Fruit fly (Drosophila melanogaster) whole organism, embryonic: ENCODE data around the gene Ns4.
A peak's percentile ranks its signal among the peaks of the same experiment; 100 is the strongest.

Experiments used
- CG10209 ChIP-seq: fragments of 200-800 bp; sonication (Bioruptor generic); optimal IDR thresholded peaks from 3 replicates; lab custom pipeline; 2017; ENCODE audit warnings: missing biosample characterization, mild to moderate bottlenecking, missing genetic modification characterization, missing genetic modification reagents
- CG11560 ChIP-seq: fragments of 200-800 bp; sonication (Bioruptor generic); IDR thresholded peaks from 3 replicates; pipeline ENCODE4 v1.3.6; 2022; ENCODE audit warnings: missing biosample characterization, missing genetic modification characterization
- CG12219 ChIP-seq: fragments of 200-800 bp; sonication (Bioruptor generic); optimal IDR thresholded peaks from 3 replicates; lab custom pipeline; 2018; ENCODE audit warnings: missing biosample characterization, mild to moderate bottlenecking, missing genetic modification characterization
- CG13894 ChIP-seq: fragments of 200-800 bp; sonication (Bioruptor generic); optimal IDR thresholded peaks from 3 replicates; lab custom pipeline; 2018; ENCODE audit warnings: missing biosample characterization, mild to moderate bottlenecking, missing genetic modification characterization, moderate library complexity
- CG15269 ChIP-seq: fragments of 200-800 bp; sonication (Bioruptor generic); optimal IDR thresholded peaks from 2 replicates; lab custom pipeline; 2018; ENCODE audit warnings: missing biosample characterization, mild to moderate bottlenecking, missing genetic modification characterization, moderate library complexity
- CG15479 ChIP-seq: fragments of 200-800 bp; sonication (Bioruptor generic); optimal IDR thresholded peaks from 3 replicates; lab custom pipeline; 2019; ENCODE audit warnings: missing biosample characterization, mild to moderate bottlenecking, missing genetic modification characterization, moderate library complexity
- CG16813 ChIP-seq: fragments of 200-800 bp; sonication (Bioruptor generic); IDR thresholded peaks from 3 replicates; pipeline ENCODE4 v1.3.6; 2022; ENCODE audit warnings: missing biosample characterization, missing genetic modification characterization; ENCODE audit not compliant: partially characterized antibody
- CG17385 ChIP-seq: fragments of 200-800 bp; sonication (Bioruptor generic); optimal IDR thresholded peaks from 3 replicates; lab custom pipeline; 2018; ENCODE audit warnings: missing biosample characterization, mild to moderate bottlenecking, missing genetic modification characterization
- CG17802 ChIP-seq: fragments of 200-800 bp; sonication (Bioruptor generic); optimal IDR thresholded peaks from 2 replicates; lab custom pipeline; 2018; ENCODE audit warnings: missing biosample characterization, mild to moderate bottlenecking, missing genetic modification characterization, moderate library complexity
- CG4730 ChIP-seq: fragments of 200-800 bp; sonication (Bioruptor generic); IDR thresholded peaks from 2 replicates; pipeline ENCODE4 v1.3.6; 2022; ENCODE audit warnings: missing biosample characterization, missing genetic modification characterization
- CG4820 ChIP-seq: fragments of 200-800 bp; sonication (Bioruptor generic); optimal IDR thresholded peaks from 3 replicates; lab custom pipeline; 2016; ENCODE audit warnings: missing biosample characterization, missing genetic modification characterization
- CG5245 ChIP-seq: fragments of 200-800 bp; sonication (Bioruptor generic); optimal IDR thresholded peaks from 3 replicates; lab custom pipeline; 2016; ENCODE audit warnings: missing biosample characterization, missing genetic modification characterization
- CG6654 ChIP-seq: fragments of 200-800 bp; sonication (Bioruptor generic); optimal IDR thresholded peaks from 2 replicates; lab custom pipeline; 2017; ENCODE audit warnings: missing biosample characterization, mild to moderate bottlenecking, missing genetic modification characterization
- CG8290 ChIP-seq, 3 experiments: fragments of 200-800 bp; sonication (Bioruptor generic); optimal IDR thresholded peaks; 2 replicates each; lab custom pipeline; 2016 to 2019; ENCODE audit warnings: missing biosample characterization in 3 of 3, missing genetic modification characterization in 3 of 3, mild to moderate bottlenecking in 2 of 3, moderate library complexity in 1 of 3
- CG9797 ChIP-seq: fragments of 200-800 bp; sonication (Bioruptor generic); optimal IDR thresholded peaks from 3 replicates; lab custom pipeline; 2018; ENCODE audit warnings: missing biosample characterization, mild to moderate bottlenecking, missing genetic modification characterization
- D19B ChIP-seq: fragments of 200-800 bp; sonication (Bioruptor generic); optimal IDR thresholded peaks from 2 replicates; lab custom pipeline; 2017; ENCODE audit warnings: missing biosample characterization, mild to moderate bottlenecking, missing genetic modification characterization
- Dad ChIP-seq: fragments of 200-800 bp; sonication (Bioruptor generic); optimal IDR thresholded peaks from 3 replicates; lab custom pipeline; 2016; ENCODE audit warnings: missing biosample characterization, missing genetic modification characterization
- Eip74EF ChIP-seq, 2 experiments: fragments of 200-800 bp in 1 of 2; fragments of >200 bp in 1 of 2; sonication (Bioruptor generic) in 1 of 2; optimal IDR thresholded peaks; 2 replicates each; lab custom pipeline; 2017 to 2019; ENCODE audit warnings: missing biosample characterization in 2 of 2, missing genetic modification characterization in 2 of 2, mild to moderate bottlenecking in 1 of 2, moderate library complexity in 1 of 2
- Elba2 ChIP-seq: fragments of 200-800 bp; sonication (Bioruptor generic); optimal IDR thresholded peaks from 3 replicates; lab custom pipeline; 2016; ENCODE audit warnings: missing biosample characterization, missing genetic modification characterization
- H2.0 ChIP-seq: fragments of 200-800 bp; sonication (Bioruptor generic); IDR thresholded peaks from 2 replicates; pipeline ENCODE4 v1.3.6; 2022; ENCODE audit warnings: missing biosample characterization, missing genetic modification characterization
- HLH3B ChIP-seq: fragments of 200-800 bp; sonication (Bioruptor generic); IDR thresholded peaks from 2 replicates; pipeline ENCODE4 v1.3.6; 2022; ENCODE audit warnings: missing biosample characterization, missing genetic modification characterization
- HmgD ChIP-seq: fragments of 200-800 bp; sonication (Bioruptor generic); optimal IDR thresholded peaks from 3 replicates; lab custom pipeline; 2016; ENCODE audit warnings: missing biosample characterization, missing genetic modification characterization
- aop ChIP-seq: fragments of 200-800 bp; sonication (Bioruptor generic); IDR thresholded peaks from 2 replicates; pipeline ENCODE4 v1.3.6; 2022; ENCODE audit warnings: missing biosample characterization, missing genetic modification characterization
- bbx ChIP-seq: fragments of 200-800 bp; sonication (Bioruptor generic); IDR thresholded peaks from 2 replicates; pipeline ENCODE4 v1.3.6; 2022; ENCODE audit warnings: missing biosample characterization, missing genetic modification characterization; ENCODE audit not compliant: partially characterized antibody
- croc ChIP-seq: fragments of 200-800 bp; sonication (Bioruptor generic); conservative IDR thresholded peaks from 3 replicates; pipeline ENCODE4 v1.3.6; 2022; ENCODE audit warnings: missing biosample characterization, missing genetic modification characterization
- cwo ChIP-seq: fragments of 200-800 bp; sonication (Bioruptor generic); optimal IDR thresholded peaks from 3 replicates; lab custom pipeline; 2017; ENCODE audit warnings: missing biosample characterization, missing genetic modification characterization, mild to moderate bottlenecking, moderate library complexity, missing genetic modification reagents
- dmrt99B ChIP-seq: fragments of 200-800 bp; sonication (Bioruptor generic); optimal IDR thresholded peaks from 2 replicates; lab custom pipeline; 2018; ENCODE audit warnings: missing biosample characterization, mild to moderate bottlenecking, missing genetic modification characterization, moderate library complexity
- ems ChIP-seq: fragments of 200-800 bp; sonication (Bioruptor generic); optimal IDR thresholded peaks from 3 replicates; lab custom pipeline; 2016; ENCODE audit warnings: missing biosample characterization, missing genetic modification characterization
- esg ChIP-seq: fragments of 200-800 bp; sonication (Bioruptor generic); conservative IDR thresholded peaks from 2 replicates; pipeline ENCODE4 v1.3.6; 2022; ENCODE audit warnings: missing biosample characterization, missing genetic modification characterization
- fd3F ChIP-seq: fragments of 200-800 bp; sonication (Bioruptor generic); optimal IDR thresholded peaks from 2 replicates; lab custom pipeline; 2018; ENCODE audit warnings: missing biosample characterization, mild to moderate bottlenecking, missing genetic modification characterization, moderate library complexity
- gcm2 ChIP-seq: fragments of 200-800 bp; sonication (Bioruptor generic); optimal IDR thresholded peaks from 2 replicates; lab custom pipeline; 2016; ENCODE audit warnings: missing biosample characterization, missing genetic modification characterization
- h ChIP-seq: fragments of >200 bp; optimal IDR thresholded peaks from 2 replicates; lab custom pipeline; 2017
- ind ChIP-seq: fragments of 200-800 bp; sonication (Bioruptor generic); optimal IDR thresholded peaks from 3 replicates; lab custom pipeline; 2016; ENCODE audit warnings: missing biosample characterization, missing genetic modification characterization
- lbe ChIP-seq: fragments of 200-800 bp; sonication (Bioruptor generic); optimal IDR thresholded peaks from 2 replicates; lab custom pipeline; 2016; ENCODE audit warnings: missing biosample characterization, mild to moderate bottlenecking, missing genetic modification characterization
- peb ChIP-seq: fragments of 200-800 bp; sonication (Bioruptor generic); IDR thresholded peaks from 2 replicates; pipeline ENCODE4 v1.3.6; 2022; ENCODE audit warnings: missing biosample characterization, missing genetic modification characterization
- pho ChIP-seq: fragments of 200-800 bp; sonication (Bioruptor generic); optimal IDR thresholded peaks from 2 replicates; lab custom pipeline; 2016; ENCODE audit warnings: missing biosample characterization, missing genetic modification characterization
- prd ChIP-seq, 3 experiments: fragments of >200 bp in 2 of 3; fragments of 200-800 bp in 1 of 3; sonication (Bioruptor generic) in 1 of 3; optimal IDR thresholded peaks in 2 of 3; IDR thresholded peaks in 1 of 3; 2 replicates in 2 of 3; 3 replicates in 1 of 3; pipeline versions ENCODE4 v1.3.6 to Lab custom; 2017 to 2022; ENCODE audit warnings: missing biosample characterization in 1 of 3, missing genetic modification characterization in 1 of 3
- row ChIP-seq: fragments of 200-800 bp; sonication (Bioruptor generic); IDR thresholded peaks from 3 replicates; pipeline ENCODE4 v1.3.6; 2022; ENCODE audit warnings: missing biosample characterization, missing genetic modification characterization
- sd ChIP-seq: fragments of 200-800 bp; sonication (Bioruptor generic); optimal IDR thresholded peaks from 3 replicates; lab custom pipeline; 2018; ENCODE audit warnings: missing biosample characterization, mild to moderate bottlenecking, missing genetic modification characterization, moderate library complexity
- sens ChIP-seq: fragments of 200-800 bp; sonication (Bioruptor generic); peaks from one replicate; lab custom pipeline; 2016; ENCODE audit warnings: missing biosample characterization, missing genetic modification characterization
- sna ChIP-seq: fragments of 200-800 bp; sonication (Bioruptor generic); IDR thresholded peaks from 2 replicates; pipeline ENCODE4 v1.3.6; 2022; ENCODE audit warnings: missing biosample characterization, missing genetic modification characterization; ENCODE audit not compliant: partially characterized antibody
- sob ChIP-seq: fragments of 200-800 bp; sonication (Bioruptor generic); IDR thresholded peaks from 2 replicates; pipeline ENCODE4 v1.3.6; 2022; ENCODE audit warnings: missing biosample characterization, missing genetic modification characterization
- unc-4 ChIP-seq: fragments of 200-800 bp; sonication (Bioruptor generic); IDR thresholded peaks from 2 replicates; pipeline ENCODE4 v1.3.6; 2022; ENCODE audit warnings: missing biosample characterization, missing genetic modification characterization; ENCODE audit not compliant: partially characterized antibody
- wdn ChIP-seq: fragments of 200-800 bp; sonication (Bioruptor generic); IDR thresholded peaks from 2 replicates; pipeline ENCODE4 v1.3.6; 2022; ENCODE audit warnings: missing biosample characterization, missing genetic modification characterization
- z ChIP-seq: fragments of 200-800 bp; sonication (Bioruptor generic); IDR thresholded peaks from 3 replicates; pipeline ENCODE4 v1.3.6; 2022; ENCODE audit warnings: missing biosample characterization, missing genetic modification characterization

Gene Ns4

DNA sequence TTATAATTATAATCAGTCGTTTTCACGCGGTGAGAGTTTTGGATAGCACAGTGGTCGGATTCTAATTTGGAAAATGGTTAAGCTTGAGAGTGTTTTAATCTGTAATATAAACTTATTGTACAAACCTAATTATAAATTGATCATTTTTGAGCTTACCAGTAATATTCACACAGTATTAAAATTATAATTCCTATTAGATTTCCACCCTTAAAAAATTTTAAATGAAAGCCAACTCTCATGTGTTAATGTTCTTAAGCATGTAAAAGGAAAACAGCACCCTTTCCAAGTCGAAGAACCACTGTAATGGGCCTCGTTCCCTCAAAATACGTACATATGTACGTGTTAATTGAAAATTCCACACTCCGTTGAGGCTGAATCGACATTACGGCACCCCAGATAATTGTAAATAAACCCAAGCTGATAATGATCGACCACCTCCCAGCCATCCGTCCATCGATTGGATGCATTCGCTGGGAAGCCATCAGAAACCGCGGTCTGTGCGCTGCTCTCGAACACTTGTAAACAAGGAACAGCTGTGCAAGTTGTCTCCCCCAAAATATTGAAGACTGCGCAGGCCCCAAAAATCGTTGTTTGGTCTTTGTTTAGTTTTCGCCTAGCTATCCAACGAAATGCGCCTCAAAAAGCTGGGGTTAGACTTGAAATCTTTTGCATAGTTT is 7.7 kb downstream of the Ns4 start (continued):
- TF ChIP-seq croc (GFP tag; lab: Robert Waterston, UW) (no peak; the same call in 2 of the 3 replicates), Elba2 (GFP tag; lab: Kevin White, UChicago) (no peak), CG9797 (GFP tag; lab: Kevin White, UChicago) (no peak), CG4730 (GFP tag; lab: Robert Waterston, UW) (no peak), CG6654 (GFP tag; lab: Kevin White, UChicago) (no peak), pho (GFP tag; lab: Kevin White, UChicago) (peak; percentile 23), D19B (GFP tag; lab: Kevin White, UChicago) (no peak), fd3F (peak; percentile 43), peb (no peak), wdn (GFP tag; lab: Robert Waterston, UW) (no peak), row (GFP tag; lab: Robert Waterston, UW) (peak; percentile 68), sd (tag; lab: Kevin White, UChicago) (no peak)

DNA sequence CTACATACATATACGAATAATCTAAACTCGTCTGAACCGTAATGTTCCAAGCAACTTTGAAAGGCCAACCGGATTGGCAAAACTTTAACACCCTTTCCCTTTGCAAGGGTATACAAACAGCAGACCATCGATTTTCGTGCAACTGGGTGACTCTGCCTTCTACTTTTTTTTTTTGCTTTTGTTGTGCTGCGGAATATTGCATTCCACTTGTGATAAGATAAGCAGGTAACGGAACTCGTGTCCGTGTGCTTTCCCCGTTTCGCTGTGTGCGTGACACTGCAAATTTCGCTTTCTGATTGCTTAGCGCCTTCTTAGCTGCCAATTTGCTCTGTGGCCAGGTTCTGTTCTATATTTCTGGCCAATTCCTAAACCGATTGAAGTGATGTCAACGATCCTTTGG is 8.7 kb downstream of the Ns4 start:
- peak; percentile 74 for TF ChIP-seq CG15479 (GFP tag; lab: Kevin White, UChicago)
- no peak for TF ChIP-seq bbx

DNA sequence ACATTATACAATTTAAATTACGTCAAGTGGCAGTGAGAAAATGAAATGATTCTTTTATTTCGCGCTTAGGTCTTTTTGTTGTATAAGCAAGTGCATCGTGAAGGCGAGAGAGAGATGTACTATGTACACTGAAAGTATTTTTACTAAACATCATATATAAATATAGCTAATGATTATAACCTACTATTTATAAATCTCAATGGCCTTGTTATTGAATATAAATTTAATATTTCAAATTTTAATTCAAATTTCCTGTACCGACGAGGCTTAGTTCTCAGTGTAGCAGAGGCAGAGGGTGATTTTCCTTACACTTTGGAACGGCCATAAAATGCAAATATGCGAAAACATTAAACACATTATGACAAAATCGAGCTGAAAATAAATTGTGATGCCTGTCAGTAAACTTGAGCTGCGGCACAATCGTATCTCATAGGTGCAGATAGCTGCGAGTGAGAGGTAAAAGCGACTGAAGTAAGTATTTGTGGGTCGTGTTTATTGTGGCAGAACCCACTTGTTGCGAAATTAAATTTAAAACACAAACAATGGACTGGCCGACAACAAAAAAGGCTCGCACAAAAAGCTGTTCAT is 9.8 kb downstream of the Ns4 start:
- no peak for TF ChIP-seq HmgD (GFP tag; lab: Kevin White, UChicago)
- peak; percentile 46 for TF ChIP-seq esg (GFP tag; lab: Robert Waterston, UW)
- no peak for TF ChIP-seq Dad (GFP tag; lab: Kevin White, UChicago)
- TF ChIP-seq CG12219 (GFP tag; lab: Kevin White, UChicago), result no peak
- no peak for TF ChIP-seq aop (GFP tag; lab: Robert Waterston, UW)
- TF ChIP-seq gcm2 (GFP tag; lab: Kevin White, UChicago), result no peak
- TF ChIP-seq CG4820 (GFP tag; lab: Kevin White, UChicago), result peak; percentile 27
- no peak for TF ChIP-seq unc-4 (GFP tag; lab: Robert Waterston, UW)
- TF ChIP-seq CG8290 (GFP tag; optimal IDR thresholded peaks at IDR 0.05; lab: Kevin White, UChicago), result no peak
- TF ChIP-seq CG8290 (tag; optimal IDR thresholded peaks at IDR 0.05; lab: Kevin White, UChicago), result no peak
- TF ChIP-seq CG5245 (GFP tag; lab: Kevin White, UChicago), result peak; percentile 17
- no peak for TF ChIP-seq h (lab: Kevin White, UChicago)
- no peak for TF ChIP-seq ems
- TF ChIP-seq CG16813 (GFP tag; lab: Robert Waterston, UW), result no peak
- TF ChIP-seq lbe (GFP tag; lab: Kevin White, UChicago), result peak; percentile 79
- no peak for TF ChIP-seq H2.0
- TF ChIP-seq CG10209 (GFP tag; lab: Kevin White, UChicago), result peak; percentile 32
- no peak for TF ChIP-seq CG13894
- no peak for TF ChIP-seq z (GFP tag; lab: Robert Waterston, UW)
- no peak for TF ChIP-seq CG11560 (tag; lab: Robert Waterston, UW)
- TF ChIP-seq cwo (GFP tag; lab: Kevin White, UChicago), result peak; percentile 30
- TF ChIP-seq ind (GFP tag; lab: Kevin White, UChicago), result peak; percentile 33
- TF ChIP-seq Eip74EF (GFP tag; optimal IDR thresholded peaks at IDR 0.05; lab: Kevin White, UChicago), result peak in 1 of 2 experiments; percentile 23
- no peak for TF ChIP-seq CG17802 (tag; lab: Kevin White, UChicago)
- TF ChIP-seq dmrt99B, result peak; percentile 70
- TF ChIP-seq sob (GFP tag; lab: Robert Waterston, UW), result 0 out of 2 replicates have a peak, but pooled peaks have one; percentile 43
- peak; percentile 75 for TF ChIP-seq sens (GFP tag; lab: Kevin White, UChicago)
- no peak for TF ChIP-seq prd (optimal IDR thresholded peaks at IDR 0.05; lab: Kevin White, UChicago)
- TF ChIP-seq prd (GFP tag; IDR thresholded peaks at IDR 0.05; lab: Robert Waterston, UW), result peak; percentile 56; the same call in 1 of the 3 replicates
- peak; percentile 48 for TF ChIP-seq CG15269 (tag; lab: Kevin White, UChicago)
- TF ChIP-seq sna (GFP tag; lab: Robert Waterston, UW), result no peak
- TF ChIP-seq CG17385 (GFP tag; lab: Kevin White, UChicago), result peak; percentile 10
- TF ChIP-seq HLH3B (GFP tag; lab: Robert Waterston, UW), result 0 out of 2 replicates have a peak, but pooled peaks have one; percentile 16
